Worm (Caenorhabditis elegans): ENCODE measurements around the gene C54D2.6.
A peak's percentile ranks its signal among the peaks of the same experiment; 100 is the strongest.

C54D2.6 gene

ce11 chrX:7809352-7810196, 37.7 kb downstream of the C54D2.6 start (continued):
- TF ChIP-seq blmp-1 (tag; optimal IDR thresholded peaks at IDR 0.05), result peak; percentile 88
- TF ChIP-seq ceh-82 (tag; optimal IDR thresholded peaks at IDR 0.05), result peak in 2 of 3 experiments; percentile 42 to 48
- TF ChIP-seq fkh-10 (GFP tag; optimal IDR thresholded peaks at IDR 0.05), result no peak
- peak; percentile 77 for TF ChIP-seq snu-23 (GFP tag; optimal IDR thresholded peaks at IDR 0.05)
- peak; percentile 69 for TF ChIP-seq nhr-71 (tag; optimal IDR thresholded peaks at IDR 0.05)
- peak; percentile 66 for TF ChIP-seq mep-1 (tag; optimal IDR thresholded peaks at IDR 0.05)
- TF ChIP-seq ets-5 (GFP tag; IDR thresholded peaks at IDR 0.05), result no peak
- TF ChIP-seq unc-86 (tag; optimal IDR thresholded peaks at IDR 0.05), result peak; percentile 41
- peak in 2 of 3 experiments; percentile 11 to 29 for TF ChIP-seq dpl-1 (GFP tag; optimal IDR thresholded peaks at IDR 0.05)
- TF ChIP-seq ama-1 (optimal IDR thresholded peaks at IDR 0.05), result peak; percentile 33
- TF ChIP-seq dsc-1 (tag; optimal IDR thresholded peaks at IDR 0.05), result no peak

ce11 chrX:7808388-7808787, 38.9 kb downstream of the C54D2.6 start:
- TF ChIP-seq blmp-1 (tag; optimal IDR thresholded peaks at IDR 0.05) (peak; percentile 2), F16B12.6 (tag; optimal IDR thresholded peaks at IDR 0.05) (no peak)

ce11 chrX:7800370-7800769, 46.9 kb downstream of the C54D2.6 start:
- TF ChIP-seq unc-62 (GFP tag; optimal IDR thresholded peaks at IDR 0.05) (no peak), lin-35 (GFP tag; optimal IDR thresholded peaks at IDR 0.05) (no peak), unc-98 (GFP tag; IDR thresholded peaks at IDR 0.05) (no peak), nhr-85 (tag) (no peak), lin-15B (tag; optimal IDR thresholded peaks at IDR 0.05) (no peak), lin-39 (tag; optimal IDR thresholded peaks at IDR 0.05) (no peak), mdl-1 (tag; optimal IDR thresholded peaks at IDR 0.05) (no peak), efl-3 (GFP tag; optimal IDR thresholded peaks at IDR 0.05) (no peak), isw-1 (GFP tag; IDR thresholded peaks at IDR 0.05) (no peak), unc-30 (tag; optimal IDR thresholded peaks at IDR 0.05) (no peak)

DNA sequence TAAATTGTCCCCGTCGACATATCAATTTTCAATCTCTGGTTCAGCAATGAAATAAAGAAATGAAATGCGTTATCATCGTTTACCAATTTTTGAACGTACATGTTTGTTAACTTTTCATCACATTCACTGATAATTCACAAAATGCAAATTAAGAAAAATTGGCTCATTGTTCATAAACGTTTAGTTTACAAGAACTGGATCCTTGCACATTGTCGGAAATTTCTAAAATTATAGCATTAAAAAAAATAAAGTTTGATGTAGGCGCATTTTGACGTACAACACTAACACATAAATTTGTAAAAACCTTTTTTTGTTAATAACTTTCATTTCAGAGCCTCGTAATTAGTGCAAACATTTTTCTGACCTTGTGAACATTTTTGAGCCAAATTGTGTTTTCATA, 47.6 kb downstream of the C54D2.6 start, which contains the start of gene gpx-7:
Gene gpx-7, minus strand, starts transcription at position 101 of the 400 bp plus-strand sequence.
- TF ChIP-seq vab-15 (tag; optimal IDR thresholded peaks at IDR 0.05) (no peak), unc-30 (tag; optimal IDR thresholded peaks at IDR 0.05) (no peak), swsn-7 (tag; optimal IDR thresholded peaks at IDR 0.05) (no peak), skn-1 (tag; optimal IDR thresholded peaks at IDR 0.05) (no peak), ceh-82 (tag; optimal IDR thresholded peaks at IDR 0.05) (no peak), unc-62 (GFP tag; optimal IDR thresholded peaks at IDR 0.05) (no peak), ztf-4 (tag; optimal IDR thresholded peaks at IDR 0.05) (no peak), lin-13 (GFP tag; optimal IDR thresholded peaks at IDR 0.05) (no peak), mef-2 (tag; optimal IDR thresholded peaks at IDR 0.05) (no peak), unc-130 (tag; optimal IDR thresholded peaks at IDR 0.05) (no peak), lin-35 (GFP tag; optimal IDR thresholded peaks at IDR 0.05) (no peak), hlh-17 (GFP tag; optimal IDR thresholded peaks at IDR 0.05; ENCODE audit: borderline replicate concordance) (no peak), hlh-4 (tag; optimal IDR thresholded peaks at IDR 0.05) (no peak), nhr-90 (tag; optimal IDR thresholded peaks at IDR 0.05; ENCODE audit: poor library complexity) (no peak), nhr-20 (tag; optimal IDR thresholded peaks at IDR 0.05) (no peak)
